Fruit fly (Drosophila melanogaster): ENCODE data around the gene CG12268.

Gene CG12268

dm6 chr3R:23921701-23922501 lies 26.3 kb downstream of the CG12268 start (continued):
- TF ChIP-seq sug (tag; optimal IDR thresholded peaks at IDR 0.05) (peak; percentile 46), TFAM (GFP tag; optimal IDR thresholded peaks at IDR 0.05) (no peak), CG9437 (GFP tag; optimal IDR thresholded peaks at IDR 0.05) (no peak), mld (GFP tag; IDR thresholded peaks at IDR 0.05; ENCODE audit: partially characterized antibody) (no peak), Stat92E (GFP tag; optimal IDR thresholded peaks at IDR 0.05) (no peak), CG10147 (GFP tag; optimal IDR thresholded peaks at IDR 0.05) (no peak), Gsc (GFP tag; IDR thresholded peaks at IDR 0.05) (no peak), onecut (GFP tag; IDR thresholded peaks at IDR 0.05) (peak; percentile 12; the same call in 1 of the 2 replicates), Rx (GFP tag; IDR thresholded peaks at IDR 0.05) (peak; percentile 56; the same call in 1 of the 2 replicates), Hr78 (GFP tag; optimal IDR thresholded peaks at IDR 0.05) (peak in 1 of 2 experiments; percentile 6), stwl (tag; optimal IDR thresholded peaks at IDR 0.05) (no peak), D (optimal IDR thresholded peaks at IDR 0.05) (no peak), D (GFP tag; optimal IDR thresholded peaks at IDR 0.05) (peak; percentile 20), jumu (GFP tag; optimal IDR thresholded peaks at IDR 0.05) (no peak), p53 (GFP tag; optimal IDR thresholded peaks at IDR 0.05) (no peak), CG12219 (GFP tag; optimal IDR thresholded peaks at IDR 0.05) (no peak), CG8290 (GFP tag; optimal IDR thresholded peaks at IDR 0.05) (no peak), CG8290 (tag; optimal IDR thresholded peaks at IDR 0.05) (peak in 1 of 2 experiments; percentile 78), lbe (GFP tag; optimal IDR thresholded peaks at IDR 0.05) (peak; percentile 21), unc-4 (GFP tag; IDR thresholded peaks at IDR 0.05; ENCODE audit: partially characterized antibody) (no peak), CG15696 (tag; optimal IDR thresholded peaks at IDR 0.05) (no peak), Dip2 (GFP tag; IDR thresholded peaks at IDR 0.05) (no peak), CG7271 (tag; optimal IDR thresholded peaks at IDR 0.05) (no peak), CG15011 (GFP tag; optimal IDR thresholded peaks at IDR 0.05) (no peak), PHDP (tag; optimal IDR thresholded peaks at IDR 0.05) (peak; percentile 42), HLH4C (GFP tag; IDR thresholded peaks at IDR 0.05; ENCODE audit: partially characterized antibody) (no peak), pum (GFP tag; optimal IDR thresholded peaks at IDR 0.05) (no peak), CG11504 (tag; optimal IDR thresholded peaks at IDR 0.05) (peak; percentile 59), Lim3 (GFP tag; IDR thresholded peaks at IDR 0.05) (no peak), Side (GFP tag; optimal IDR thresholded peaks at IDR 0.05) (peak; percentile 38), CG31224 (GFP tag; IDR thresholded peaks at IDR 0.05) (peak; percentile 43; the same call in 1 of the 2 replicates), kay (GFP tag; optimal IDR thresholded peaks at IDR 0.05) (no peak), Dfd (GFP tag; optimal IDR thresholded peaks at IDR 0.05) (no peak), CG3065 (GFP tag; optimal IDR thresholded peaks at IDR 0.05) (no peak), Dbx (GFP tag; IDR thresholded peaks at IDR 0.05) (0 out of 3 replicates have a peak, but pooled peaks have one; percentile 24), CG12071 (GFP tag; optimal IDR thresholded peaks at IDR 0.05) (peak; percentile 52), CG3407 (GFP tag; optimal IDR thresholded peaks at IDR 0.05) (peak; percentile 21), slbo (GFP tag; IDR thresholded peaks at IDR 0.05) (peak; percentile 40), CG2199 (GFP tag; IDR thresholded peaks at IDR 0.05) (no peak), CG1792 (GFP tag; optimal IDR thresholded peaks at IDR 0.05) (peak; percentile 23), vvl (GFP tag; IDR thresholded peaks at IDR 0.05) (peak; percentile 71), nerfin-2 (GFP tag; IDR thresholded peaks at IDR 0.05; ENCODE audit: partially characterized antibody) (no peak), CG13775 (GFP tag; optimal IDR thresholded peaks at IDR 0.05) (peak; percentile 10), fd96Cb (tag; optimal IDR thresholded peaks at IDR 0.05) (peak; percentile 53), CG15601 (tag; optimal IDR thresholded peaks at IDR 0.05) (no peak), Dip3 (GFP tag; optimal IDR thresholded peaks at IDR 0.05) (peak; percentile 3), Gug (GFP tag; IDR thresholded peaks at IDR 0.05) (peak; percentile 39; the same call in 2 of the 4 replicates), usp (GFP tag; optimal IDR thresholded peaks at IDR 0.05) (no peak), HLH54F (GFP tag; optimal IDR thresholded peaks at IDR 0.05) (peak; percentile 4)

All from whole organism, embryonic.